Fruit fly (Drosophila melanogaster) whole organism, adult: ENCODE data around the gene ex.

Source experiments
- CG14711 ChIP-seq: fragments of 200-800 bp; sonication (Bioruptor generic); optimal IDR thresholded peaks from 2 replicates; lab custom pipeline; 2018; ENCODE audit warnings: missing biosample characterization, mild to moderate bottlenecking, missing genetic modification characterization, moderate library complexity
- CG1620 ChIP-seq: fragments of 200-800 bp; sonication (Bioruptor generic); optimal IDR thresholded peaks from 2 replicates; lab custom pipeline; 2016; ENCODE audit warnings: missing biosample characterization, missing genetic modification characterization
- CG33017 ChIP-seq: fragments of 200-800 bp; sonication (Bioruptor generic); optimal IDR thresholded peaks from 2 replicates; lab custom pipeline; 2018; ENCODE audit warnings: missing biosample characterization, mild to moderate bottlenecking, missing genetic modification characterization, moderate library complexity
- Clk ChIP-seq: fragments of 200-800 bp; sonication (Bioruptor generic); optimal IDR thresholded peaks from 2 replicates; lab custom pipeline; 2017; ENCODE audit warnings: missing biosample characterization, missing genetic modification characterization
- kay ChIP-seq: fragments of 200-800 bp; sonication (Bioruptor generic); peaks from one replicate; lab custom pipeline; 2016; ENCODE audit warnings: missing biosample characterization, missing genetic modification characterization, borderline replicate concordance
- pad ChIP-seq: fragments of 200-800 bp; sonication (Bioruptor generic); optimal IDR thresholded peaks from 3 replicates; lab custom pipeline; 2017; ENCODE audit warnings: missing biosample characterization, missing genetic modification characterization, mild to moderate bottlenecking, moderate library complexity, missing genetic modification reagents

DNA sequence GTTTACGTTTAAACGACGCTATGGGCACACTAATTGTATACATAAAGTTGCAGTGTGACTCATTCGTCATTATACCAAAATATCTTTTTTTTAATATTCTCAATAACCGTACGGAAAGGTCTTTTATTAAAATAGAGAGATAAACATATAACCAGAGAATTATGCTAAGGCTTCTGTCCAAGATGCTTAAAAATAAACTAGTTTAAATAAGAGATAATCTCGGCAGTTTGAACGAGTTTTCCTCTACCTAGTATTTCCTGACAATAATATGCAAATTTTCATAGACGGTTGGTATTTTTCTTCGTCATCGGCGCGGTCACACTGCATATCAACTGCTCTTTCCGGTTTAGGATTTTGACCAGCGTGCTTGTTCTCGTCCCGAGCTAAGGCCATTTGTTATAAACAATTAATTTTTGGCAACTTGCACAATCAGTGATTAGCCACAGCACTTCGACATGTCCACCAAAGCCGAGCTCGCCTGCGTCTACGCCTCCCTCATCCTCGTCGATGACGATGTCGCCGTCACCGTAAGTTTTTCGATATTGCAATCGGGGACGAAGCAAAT lies 11.3 kb upstream of the ex start, which contains the start of the genes CG13690 and RpLP1:
- TF ChIP-seq pad (GFP tag; lab: Kevin White, UChicago) (peak; percentile 67), kay (GFP tag; lab: Kevin White, UChicago) (peak; percentile 100), Clk (GFP tag; lab: Kevin White, UChicago) (peak; percentile 26), CG14711 (tag; lab: Kevin White, UChicago) (peak; percentile 67), CG33017 (tag; lab: Kevin White, UChicago) (peak; percentile 76), CG1620 (peak; percentile 71)
